Worm (Caenorhabditis elegans) whole organism, late embryonic: Measurements from ENCODE around the gene deb-1.

Source experiments
- F13H6.1 ChIP-seq: sonication (generic microtip); optimal IDR thresholded peaks from 2 replicates; lab custom pipeline; 2016; ENCODE audit warnings: missing genetic modification characterization, missing compliant biosample characterization
- T23F11.4 ChIP-seq: fragments of 200-800 bp; sonication (Bioruptor generic); optimal IDR thresholded peaks from 2 replicates; lab custom pipeline; 2018; ENCODE audit warnings: mild to moderate bottlenecking, missing genetic modification characterization, missing compliant biosample characterization
- Y22D7AL.16 ChIP-seq: sonication (generic microtip); optimal IDR thresholded peaks from 2 replicates; lab custom pipeline; 2016; ENCODE audit warnings: missing genetic modification characterization, missing compliant biosample characterization
- ahr-1 ChIP-seq: sonication (generic microtip); optimal IDR thresholded peaks from 2 replicates; lab custom pipeline; 2016; ENCODE audit warnings: missing genetic modification characterization, missing compliant biosample characterization
- ama-1 ChIP-seq: fragments of 150-350 bp; optimal IDR thresholded peaks from 2 replicates; lab custom pipeline; 2014
- ceh-18 ChIP-seq: sonication (generic microtip); optimal IDR thresholded peaks from 2 replicates; lab custom pipeline; 2016; ENCODE audit warnings: missing genetic modification characterization, missing compliant biosample characterization
- ceh-19 ChIP-seq: fragments of 200-800 bp; sonication (Bioruptor generic); optimal IDR thresholded peaks from 2 replicates; lab custom pipeline; 2018; ENCODE audit warnings: mild to moderate bottlenecking, missing genetic modification characterization, missing compliant biosample characterization
- ceh-2 ChIP-seq: sonication (generic microtip); optimal IDR thresholded peaks from 2 replicates; lab custom pipeline; 2016; ENCODE audit warnings: missing genotype, missing genetic modification characterization, missing compliant biosample characterization
- ceh-30 ChIP-seq: fragments of 150-350 bp; optimal IDR thresholded peaks from 2 replicates; lab custom pipeline; 2014; ENCODE audit warnings: missing biosample characterization, missing genetic modification characterization
- ceh-34 ChIP-seq: sonication (generic microtip); optimal IDR thresholded peaks from 2 replicates; lab custom pipeline; 2016; ENCODE audit warnings: mild to moderate bottlenecking, missing genetic modification characterization, missing compliant biosample characterization
- ceh-45 ChIP-seq: fragments of 200-800 bp; sonication (Bioruptor generic); IDR thresholded peaks from 2 replicates; pipeline ENCODE4 v1.3.6; 2022; ENCODE audit warnings: missing genetic modification reagents, missing genetic modification characterization, missing compliant biosample characterization
- ceh-48 ChIP-seq: sonication (generic microtip); optimal IDR thresholded peaks from 2 replicates; lab custom pipeline; 2016; ENCODE audit warnings: missing genetic modification characterization, inconsistent platforms, missing compliant biosample characterization
- ceh-9 ChIP-seq: sonication (generic microtip); optimal IDR thresholded peaks from 2 replicates; lab custom pipeline; 2016; ENCODE audit warnings: mild to moderate bottlenecking, missing genetic modification characterization, inconsistent platforms, missing compliant biosample characterization
- che-1 ChIP-seq: sonication (generic microtip); optimal IDR thresholded peaks from 2 replicates; lab custom pipeline; 2016; ENCODE audit warnings: mild to moderate bottlenecking, missing genetic modification characterization, missing compliant biosample characterization
- dmd-4 ChIP-seq: sonication (generic microtip); optimal IDR thresholded peaks from 2 replicates; lab custom pipeline; 2016; ENCODE audit warnings: borderline replicate concordance, missing genetic modification characterization, missing compliant biosample characterization
- elt-2 ChIP-seq: sonication (generic microtip); optimal IDR thresholded peaks from 2 replicates; lab custom pipeline; 2016; ENCODE audit warnings: missing genetic modification reagents, missing genetic modification characterization, missing compliant biosample characterization
- ets-4 ChIP-seq: sonication (generic microtip); optimal IDR thresholded peaks from 2 replicates; lab custom pipeline; 2016; ENCODE audit warnings: missing genetic modification characterization, missing compliant biosample characterization
- fkh-10 ChIP-seq: fragments of 150-350 bp; optimal IDR thresholded peaks from 2 replicates; lab custom pipeline; 2014; ENCODE audit warnings: missing biosample characterization, missing genetic modification reagents, missing genetic modification characterization
- gmeb-2 ChIP-seq: sonication (generic microtip); optimal IDR thresholded peaks from 2 replicates; lab custom pipeline; 2016; ENCODE audit warnings: missing genetic modification characterization, inconsistent platforms, missing compliant biosample characterization
- hlh-13 ChIP-seq: fragments of 200-800 bp; sonication (Bioruptor generic); optimal IDR thresholded peaks from 2 replicates; lab custom pipeline; 2018; ENCODE audit warnings: mild to moderate bottlenecking, missing genetic modification characterization, missing compliant biosample characterization
- hlh-6 ChIP-seq: sonication (generic microtip); optimal IDR thresholded peaks from 2 replicates; lab custom pipeline; 2016; ENCODE audit warnings: missing genotype, missing genetic modification characterization, missing compliant biosample characterization
- hlh-8 ChIP-seq: sonication (generic microtip); optimal IDR thresholded peaks from 2 replicates; lab custom pipeline; 2016; ENCODE audit warnings: missing genotype, missing genetic modification characterization, missing compliant biosample characterization
- lim-6 ChIP-seq: sonication (generic microtip); optimal IDR thresholded peaks from 2 replicates; lab custom pipeline; 2016; ENCODE audit warnings: missing genetic modification characterization, missing compliant biosample characterization
- lin-11 ChIP-seq: fragments of 200-800 bp; sonication (Bioruptor generic); optimal IDR thresholded peaks from 2 replicates; lab custom pipeline; 2018; ENCODE audit warnings: mild to moderate bottlenecking, missing genetic modification characterization, missing compliant biosample characterization
- madf-2 ChIP-seq: sonication (generic microtip); optimal IDR thresholded peaks from 2 replicates; lab custom pipeline; 2017; ENCODE audit warnings: missing genetic modification characterization, missing compliant biosample characterization
- nhr-11 ChIP-seq: fragments of 150-350 bp; optimal IDR thresholded peaks from 2 replicates; lab custom pipeline; 2014; ENCODE audit warnings: missing biosample characterization, missing genetic modification characterization
- nhr-232 ChIP-seq: sonication (generic microtip); optimal IDR thresholded peaks from 2 replicates; lab custom pipeline; 2016; ENCODE audit warnings: missing genetic modification characterization, missing compliant biosample characterization
- pax-1 ChIP-seq: fragments of 150-350 bp; optimal IDR thresholded peaks from 2 replicates; lab custom pipeline; 2014; ENCODE audit warnings: missing biosample characterization, missing genetic modification characterization
- pha-4 ChIP-seq: fragments of 150-350 bp; optimal IDR thresholded peaks from 2 replicates; lab custom pipeline; 2018; ENCODE audit warnings: missing biosample characterization, missing genetic modification reagents, missing genetic modification characterization
- pqm-1 ChIP-seq: sonication (generic microtip); optimal IDR thresholded peaks from 2 replicates; lab custom pipeline; 2016; ENCODE audit warnings: missing genetic modification characterization, missing compliant biosample characterization
- ref-2 ChIP-seq: sonication (generic microtip); optimal IDR thresholded peaks from 2 replicates; lab custom pipeline; 2016; ENCODE audit warnings: missing genetic modification characterization, missing compliant biosample characterization
- sox-2 ChIP-seq: fragments of 200-800 bp; sonication (Bioruptor generic); IDR thresholded peaks from 2 replicates; pipeline ENCODE4 v1.3.6; 2022; ENCODE audit warnings: missing genetic modification reagents, missing genetic modification characterization, missing compliant biosample characterization
- tbx-7 ChIP-seq: sonication (generic microtip); optimal IDR thresholded peaks from 2 replicates; lab custom pipeline; 2016; ENCODE audit warnings: missing genotype, missing genetic modification characterization, missing compliant biosample characterization
- ttx-3 ChIP-seq: sonication (generic microtip); optimal IDR thresholded peaks from 2 replicates; lab custom pipeline; 2016; ENCODE audit warnings: missing genetic modification reagents, missing genetic modification characterization, missing compliant biosample characterization
- unc-3 ChIP-seq, 2 experiments: fragments of 200-800 bp in 1 of 2; sonication (Bioruptor generic) in 1 of 2; sonication (generic microtip) in 1 of 2; conservative IDR thresholded peaks in 1 of 2; optimal IDR thresholded peaks in 1 of 2; 2 replicates each; pipeline versions ENCODE4 v1.3.6 to Lab custom; 2016 to 2022; ENCODE audit warnings: missing compliant biosample characterization in 2 of 2, missing genetic modification characterization in 2 of 2, missing genetic modification reagents in 1 of 2
- unc-42 ChIP-seq: sonication (generic microtip); optimal IDR thresholded peaks from 2 replicates; lab custom pipeline; 2016; ENCODE audit warnings: missing genotype, missing genetic modification characterization, missing compliant biosample characterization
- unc-86 ChIP-seq: sonication (generic microtip); optimal IDR thresholded peaks from 2 replicates; lab custom pipeline; 2016; ENCODE audit warnings: missing genetic modification characterization, missing compliant biosample characterization
- zip-5 ChIP-seq: sonication (generic microtip); optimal IDR thresholded peaks from 2 replicates; lab custom pipeline; 2016; ENCODE audit warnings: missing genetic modification characterization, missing compliant biosample characterization

The deb-1 gene

DNA sequence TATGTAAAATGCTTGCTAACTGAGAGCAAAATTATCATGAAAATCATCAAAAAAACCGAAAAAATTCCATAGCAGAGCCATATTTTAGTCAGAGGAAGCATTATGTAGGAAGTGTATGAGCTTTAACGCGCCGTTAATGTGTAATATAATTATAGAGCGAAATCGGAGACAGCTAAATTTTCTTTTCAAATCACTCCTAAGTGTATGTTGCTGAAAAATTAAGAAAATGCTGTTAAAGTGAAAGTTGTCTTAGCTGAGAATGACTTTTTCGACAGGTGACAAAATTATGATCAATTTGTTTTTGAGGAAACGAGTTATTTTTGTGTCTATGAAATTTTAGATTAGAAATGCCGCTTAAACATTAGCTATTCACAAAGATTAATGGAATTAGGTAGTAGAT lies 19.0 kb downstream of the deb-1 start, which contains the start of gene srg-50:
Gene srg-50 (minus strand): TSS at position 101 of the 400 bp plus-strand sequence.
- TF ChIP-seq ref-2 (tag; lab: Kevin White, UChicago) (no peak), ceh-18 (tag; lab: Kevin White, UChicago) (no peak), unc-42 (tag; lab: Kevin White, UChicago) (no peak)

DNA sequence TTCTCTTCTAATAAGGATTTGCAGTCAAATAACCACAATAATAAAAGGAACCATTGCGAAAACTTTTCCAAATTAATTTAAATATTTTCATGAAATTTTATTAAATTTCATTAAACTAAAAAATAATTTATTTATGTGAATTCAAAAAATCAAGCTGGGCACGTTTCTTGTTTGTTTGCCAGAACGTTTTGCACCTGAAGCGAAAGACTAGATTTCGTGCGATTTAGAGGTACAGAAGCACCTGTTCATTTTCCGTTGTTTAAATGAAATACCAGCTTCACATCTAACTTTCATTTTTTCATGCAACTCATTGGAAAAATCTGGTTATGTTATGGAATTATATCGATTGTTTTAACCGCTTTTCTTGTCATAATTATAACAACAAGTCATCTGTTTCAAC lies 22.0 kb downstream of the deb-1 start, which contains the start of gene srg-48:
Gene srg-48 (plus strand): TSS at position 301 of the 400 bp plus-strand sequence.
- no peak for TF ChIP-seq Y22D7AL.16 (tag; lab: Kevin White, UChicago)
- no peak for TF ChIP-seq ceh-2
- TF ChIP-seq ceh-48 (tag; lab: Kevin White, UChicago), result no peak
- no peak for TF ChIP-seq sox-2 (GFP tag; lab: Robert Waterston, UW)
- no peak for TF ChIP-seq ceh-9 (tag; lab: Kevin White, UChicago)
- no peak for TF ChIP-seq hlh-13 (GFP tag; lab: Kevin White, UChicago)
- TF ChIP-seq ttx-3, result no peak
- no peak for TF ChIP-seq madf-2 (tag; lab: Kevin White, UChicago)
- no peak for TF ChIP-seq ama-1 (lab: Kevin White, UChicago)
- TF ChIP-seq nhr-232 (tag; lab: Kevin White, UChicago), result no peak
- no peak for TF ChIP-seq fkh-10 (GFP tag; lab: Kevin White, UChicago)
- no peak for TF ChIP-seq F13H6.1
- TF ChIP-seq ceh-19 (GFP tag; lab: Kevin White, UChicago), result no peak
- no peak for TF ChIP-seq ahr-1 (tag; lab: Kevin White, UChicago)
- TF ChIP-seq ets-4 (tag; lab: Kevin White, UChicago), result no peak
- TF ChIP-seq gmeb-2 (tag; lab: Kevin White, UChicago), result no peak
- no peak for TF ChIP-seq hlh-6 (tag; lab: Kevin White, UChicago)
- TF ChIP-seq dmd-4, result no peak

DNA sequence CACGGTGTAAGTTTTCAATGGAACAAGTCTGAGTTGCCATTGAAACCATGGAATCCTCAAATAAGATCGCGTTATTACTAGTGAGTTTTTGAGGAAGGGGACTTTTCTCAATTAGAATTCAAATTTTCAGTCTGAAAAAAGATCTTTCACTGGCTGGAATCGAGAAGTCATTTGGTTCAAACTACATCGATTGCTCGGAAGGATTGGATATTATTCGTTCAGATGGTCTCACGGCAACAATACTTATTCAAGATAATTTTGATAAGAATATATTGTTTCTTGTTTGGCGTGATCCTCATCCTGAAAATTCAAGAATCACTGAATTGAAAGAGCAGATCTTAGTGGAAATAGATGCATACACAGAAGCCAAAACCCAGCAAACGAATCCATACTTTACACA lies 26.6 kb downstream of the deb-1 start:
- TF ChIP-seq tbx-7, result no peak
- no peak for TF ChIP-seq lim-6 (tag; lab: Kevin White, UChicago)
- no peak for TF ChIP-seq pqm-1 (tag; lab: Kevin White, UChicago)
- no peak for TF ChIP-seq elt-2 (tag; lab: Kevin White, UChicago)
- no peak for TF ChIP-seq madf-2 (tag; lab: Kevin White, UChicago)
- no peak for TF ChIP-seq ceh-45 (GFP tag; lab: Robert Waterston, UW)
- TF ChIP-seq pax-1 (tag; lab: Kevin White, UChicago), result no peak
- no peak for TF ChIP-seq unc-3 (GFP tag; conservative IDR thresholded peaks at IDR 0.05; lab: Robert Waterston, UW)
- TF ChIP-seq unc-3 (tag; optimal IDR thresholded peaks at IDR 0.05; lab: Kevin White, UChicago), result no peak
- TF ChIP-seq gmeb-2 (tag; lab: Kevin White, UChicago), result no peak
- TF ChIP-seq che-1 (tag; lab: Kevin White, UChicago), result no peak
- TF ChIP-seq ceh-34 (tag; lab: Kevin White, UChicago), result no peak
- no peak for TF ChIP-seq unc-86 (tag; lab: Kevin White, UChicago)
- TF ChIP-seq hlh-8 (tag; lab: Kevin White, UChicago), result no peak
- TF ChIP-seq nhr-11 (tag; lab: Kevin White, UChicago), result no peak
- TF ChIP-seq T23F11.4 (GFP tag; lab: Kevin White, UChicago), result no peak
- no peak for TF ChIP-seq lin-11 (tag; lab: Kevin White, UChicago)

DNA sequence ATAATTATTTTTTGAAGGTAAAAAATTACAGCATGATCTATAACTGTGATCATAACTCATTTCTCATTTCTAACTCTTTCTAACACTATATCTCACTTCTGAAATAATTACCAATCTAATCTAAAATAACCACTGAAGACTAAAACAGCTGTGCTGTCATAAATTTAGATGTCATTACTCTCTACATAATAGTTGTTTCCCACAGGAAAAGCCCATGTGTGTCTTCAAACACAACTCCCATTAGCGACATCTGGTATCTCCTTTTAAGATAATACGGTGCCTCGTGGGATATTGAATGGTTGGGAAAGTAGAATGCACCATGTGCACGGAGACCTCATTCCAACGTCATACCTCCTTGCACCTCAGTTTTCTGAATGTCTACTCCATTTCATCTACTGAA lies 29.0 kb downstream of the deb-1 start, which contains the start of gene Y43B11AL.1:
Gene Y43B11AL.1 (plus strand): TSS at position 301 of the 400 bp plus-strand sequence.
- TF ChIP-seq pha-4 (no peak), ceh-2 (no peak), zip-5 (tag; lab: Kevin White, UChicago) (no peak), ceh-30 (tag; lab: Kevin White, UChicago) (no peak), tbx-7 (no peak), elt-2 (tag; lab: Kevin White, UChicago) (no peak), Y22D7AL.16 (tag; lab: Kevin White, UChicago) (no peak), ceh-48 (tag; lab: Kevin White, UChicago) (no peak)
